Worm (Caenorhabditis elegans) whole organism, L1 larva: ENCODE measurements around the gene R08C7.11.

ENCODE experiments used
- blmp-1 ChIP-seq: fragments of 150-350 bp; optimal IDR thresholded peaks from 2 replicates; lab custom pipeline; 2014; ENCODE audit warnings: missing biosample characterization, missing genetic modification characterization
- ceh-82 ChIP-seq, 3 experiments: fragments of 150-350 bp in 1 of 3; sonication (generic microtip) in 2 of 3; optimal IDR thresholded peaks; 2 replicates each; lab custom pipeline; 2014 to 2017; ENCODE audit warnings: missing biosample characterization in 3 of 3, missing genetic modification characterization in 3 of 3
- lin-15B ChIP-seq: fragments of 150-350 bp; sonication (generic microtip); optimal IDR thresholded peaks from 3 replicates; lab custom pipeline; 2014; ENCODE audit warnings: missing biosample characterization, missing genetic modification characterization
- lin-35 ChIP-seq, 2 experiments: fragments of 150-350 bp; optimal IDR thresholded peaks; 2 replicates each; lab custom pipeline; 2014; ENCODE audit warnings: missing biosample characterization in 2 of 2, missing genetic modification characterization in 2 of 2, missing genetic modification reagents in 2 of 2
- lin-39 ChIP-seq: fragments of 150-350 bp; optimal IDR thresholded peaks from 2 replicates; lab custom pipeline; 2014; ENCODE audit warnings: missing biosample characterization, missing genetic modification reagents, missing genetic modification characterization
- lir-3 ChIP-seq: sonication (generic microtip); optimal IDR thresholded peaks from 2 replicates; lab custom pipeline; 2016; ENCODE audit warnings: mild to moderate bottlenecking, missing genetic modification characterization, moderate library complexity, missing compliant biosample characterization; ENCODE audit not compliant: poor library complexity
- pag-3 ChIP-seq: sonication (generic microtip); optimal IDR thresholded peaks from 2 replicates; lab custom pipeline; 2017; ENCODE audit warnings: missing genetic modification characterization, mild to moderate bottlenecking, missing compliant biosample characterization, antibody characterized with exemption, borderline replicate concordance; ENCODE audit not compliant: insufficient read depth
- rnt-1 ChIP-seq: sonication (generic microtip); optimal IDR thresholded peaks from 2 replicates; lab custom pipeline; 2016; ENCODE audit warnings: mild to moderate bottlenecking, missing genetic modification characterization, moderate library complexity, missing compliant biosample characterization
- snpc-4 ChIP-seq: fragments of 150-350 bp; optimal IDR thresholded peaks from 2 replicates; lab custom pipeline; 2014; ENCODE audit warnings: missing biosample characterization, missing genetic modification characterization
- zag-1 ChIP-seq: fragments of 150-350 bp; optimal IDR thresholded peaks from 2 replicates; lab custom pipeline; 2014; ENCODE audit warnings: missing biosample characterization, missing genetic modification characterization
- ztf-4 ChIP-seq: fragments of 150-350 bp; optimal IDR thresholded peaks from 2 replicates; lab custom pipeline; 2014; ENCODE audit warnings: missing biosample characterization, missing genetic modification characterization

ce11 chrIV:4454330-4455173 lies at the start of gene R08C7.11:
- TF ChIP-seq snpc-4 (tag; lab: Kevin White, UChicago) (no peak), zag-1 (no peak), ztf-4 (tag; lab: Kevin White, UChicago) (no peak), lir-3 (tag; lab: Kevin White, UChicago) (no peak), lin-39 (tag; lab: Kevin White, UChicago) (no peak), lin-35 (GFP tag; optimal IDR thresholded peaks at IDR 0.05; lab: Kevin White, UChicago) (no peak), blmp-1 (peak; percentile 77), rnt-1 (peak; percentile 63), lin-15B (tag; lab: Kevin White, UChicago) (no peak), pag-3 (tag; lab: Kevin White, UChicago) (no peak), ceh-82 (tag; optimal IDR thresholded peaks at IDR 0.05; lab: Kevin White, UChicago) (peak in 1 of 3 experiments; percentile 15)
